Worm (Caenorhabditis elegans) whole organism, L3 larva: ENCODE measurements around the gene F37B4.10.

Experiments used
- ama-1 ChIP-seq: fragments of 150-350 bp; optimal IDR thresholded peaks from 2 replicates; lab custom pipeline; 2018
- ceh-82 ChIP-seq: fragments of 150-350 bp; optimal IDR thresholded peaks from 2 replicates; lab custom pipeline; 2014; ENCODE audit warnings: missing biosample characterization, missing genetic modification characterization
- elt-2 ChIP-seq: sonication (generic microtip); optimal IDR thresholded peaks from 2 replicates; lab custom pipeline; 2016; ENCODE audit warnings: missing genetic modification reagents, mild to moderate bottlenecking, missing genetic modification characterization, missing compliant biosample characterization
- fkh-10 ChIP-seq: sonication (generic microtip); optimal IDR thresholded peaks from 2 replicates; lab custom pipeline; 2017; ENCODE audit warnings: missing biosample characterization, missing genetic modification reagents, missing genetic modification characterization
- lin-39 ChIP-seq: fragments of 150-350 bp; optimal IDR thresholded peaks from 2 replicates; lab custom pipeline; 2018; ENCODE audit warnings: missing biosample characterization, missing genetic modification reagents, missing genetic modification characterization
- mdl-1 ChIP-seq: fragments of 150-350 bp; optimal IDR thresholded peaks from 2 replicates; lab custom pipeline; 2014; ENCODE audit warnings: missing biosample characterization, missing genetic modification characterization
- nhr-11 ChIP-seq: fragments of 150-350 bp; optimal IDR thresholded peaks from 2 replicates; lab custom pipeline; 2014; ENCODE audit warnings: missing biosample characterization, missing genetic modification characterization
- nhr-12 ChIP-seq: fragments of 150-350 bp; optimal IDR thresholded peaks from 2 replicates; lab custom pipeline; 2014; ENCODE audit warnings: missing biosample characterization, missing genetic modification characterization
- nhr-25 ChIP-seq: sonication (generic microtip); optimal IDR thresholded peaks from 2 replicates; lab custom pipeline; 2017; ENCODE audit warnings: missing biosample characterization, missing genetic modification characterization
- nhr-77 ChIP-seq: fragments of 150-350 bp; optimal IDR thresholded peaks from 2 replicates; lab custom pipeline; 2014; ENCODE audit warnings: missing biosample characterization, missing genetic modification characterization
- unc-39 ChIP-seq: sonication (generic microtip); optimal IDR thresholded peaks from 4 replicates; lab custom pipeline; 2017; ENCODE audit warnings: missing biosample characterization, missing genetic modification characterization
- ztf-4 ChIP-seq: fragments of 150-350 bp; optimal IDR thresholded peaks from 2 replicates; lab custom pipeline; 2014; ENCODE audit warnings: missing biosample characterization, missing genetic modification characterization

DNA sequence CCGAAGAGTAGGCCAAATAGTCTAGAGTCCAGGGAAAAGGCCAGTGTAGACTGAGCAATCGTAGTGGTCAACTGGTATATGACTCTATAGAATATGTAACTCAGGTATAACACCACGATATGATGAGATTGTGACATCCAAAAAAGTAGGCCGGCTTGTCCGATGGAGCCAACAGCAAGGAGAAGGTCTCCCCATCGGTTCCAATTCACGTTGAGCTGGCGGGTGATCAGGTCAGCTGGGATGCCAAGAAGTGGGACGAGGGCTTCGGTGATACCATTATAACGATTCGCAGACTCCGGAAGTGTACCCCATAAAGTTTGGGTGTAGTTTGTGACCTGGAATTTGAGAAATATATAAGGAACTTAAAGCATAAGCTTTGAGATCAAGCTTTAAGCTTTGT, 4.5 kb downstream of the F37B4.10 start:
- TF ChIP-seq ama-1 (lab: Kevin White, UChicago): no peak
- TF ChIP-seq nhr-11 (tag; lab: Kevin White, UChicago): no peak
- TF ChIP-seq nhr-77 (tag; lab: Kevin White, UChicago): no peak
- no peak for TF ChIP-seq mdl-1 (tag; lab: Kevin White, UChicago)
- TF ChIP-seq ceh-82: no peak
- TF ChIP-seq nhr-12: no peak
- TF ChIP-seq elt-2: no peak
- no peak for TF ChIP-seq unc-39 (tag; lab: Kevin White, UChicago)
- TF ChIP-seq lin-39 (tag; lab: Kevin White, UChicago): no peak
- no peak for TF ChIP-seq fkh-10 (GFP tag; lab: Kevin White, UChicago)
- TF ChIP-seq nhr-25: no peak
- no peak for TF ChIP-seq ztf-4 (tag; lab: Kevin White, UChicago)
